Fruit fly (Drosophila melanogaster): ENCODE measurements around the gene Rab26.

DNA sequence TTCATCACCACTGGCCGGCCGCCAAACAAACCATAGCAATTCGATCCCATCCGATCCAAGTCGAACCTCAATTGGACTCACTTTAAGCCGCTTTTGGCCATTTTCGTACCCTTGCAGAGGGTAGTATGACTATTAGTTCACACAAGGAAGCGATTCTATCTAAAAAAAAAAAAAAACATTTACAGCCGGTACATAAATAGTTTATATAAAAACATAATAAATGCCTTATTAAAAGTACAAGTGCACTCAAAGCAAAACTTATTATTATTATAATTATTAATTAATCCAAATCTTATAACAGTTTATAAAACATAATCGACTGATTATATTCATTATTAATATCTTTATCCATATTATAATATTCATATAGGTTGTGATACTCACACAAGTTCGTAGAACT is 37.8 kb downstream of the Rab26 start, which contains the start of gene CG12971:
- no peak for TF ChIP-seq Myc (optimal IDR thresholded peaks at IDR 0.05)
- no peak for TF ChIP-seq ttk (optimal IDR thresholded peaks at IDR 0.05)
- TF ChIP-seq Sin3A (optimal IDR thresholded peaks at IDR 0.05): no peak
- TF ChIP-seq h (optimal IDR thresholded peaks at IDR 0.05): no peak

Measured in Kc167 (cell line).